Worm (Caenorhabditis elegans) whole organism, L3 larva: Measurements from ENCODE around the gene vha-9.

Experiments used
- ama-1 ChIP-seq: fragments of 150-350 bp; optimal IDR thresholded peaks from 2 replicates; lab custom pipeline; 2018
- ceh-28 ChIP-seq: fragments of 150-350 bp; optimal IDR thresholded peaks from 2 replicates; lab custom pipeline; 2014; ENCODE audit warnings: missing biosample characterization, missing genetic modification reagents, missing genetic modification characterization

DNA sequence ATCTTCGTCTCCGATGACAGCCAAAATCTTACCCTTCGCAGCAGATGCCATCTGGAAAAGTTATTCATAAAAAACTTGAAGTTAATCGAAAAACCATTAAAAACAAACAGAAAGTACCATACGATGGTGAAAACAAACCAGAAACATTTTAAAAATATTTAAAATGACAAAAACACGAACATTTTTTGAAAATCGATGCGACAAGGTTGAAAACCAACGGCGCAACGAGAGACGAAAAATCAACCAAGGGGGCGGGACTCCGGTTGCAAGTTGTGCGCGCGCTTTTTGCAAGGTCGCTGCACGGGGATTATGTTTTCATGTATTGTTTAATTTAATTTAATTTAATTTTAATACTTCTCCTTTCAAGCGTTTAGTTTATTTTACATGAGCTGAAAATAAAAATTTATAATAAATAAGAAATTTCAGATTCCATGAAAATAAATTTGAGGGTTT is at the start of gene vha-9:
- TF ChIP-seq ama-1 (lab: Kevin White, UChicago), result peak; percentile 61
- peak; percentile 52 for TF ChIP-seq ceh-28 (tag; lab: Kevin White, UChicago)
